Worm (Caenorhabditis elegans) whole organism, L1 larva: ENCODE results near the gene cyp-25A1.

ENCODE experiments used
- C34B4.2 ChIP-seq: sonication (generic microtip); optimal IDR thresholded peaks from 2 replicates; lab custom pipeline; 2017; ENCODE audit warnings: mild to moderate bottlenecking, missing genetic modification characterization, missing compliant biosample characterization
- Y116A8C.19 ChIP-seq: sonication (generic microtip); optimal IDR thresholded peaks from 2 replicates; lab custom pipeline; 2016; ENCODE audit warnings: missing compliant biosample characterization, missing genetic modification characterization, borderline replicate concordance
- alr-1 ChIP-seq: fragments of 200-800 bp; sonication (Bioruptor generic); optimal IDR thresholded peaks from 2 replicates; lab custom pipeline; 2018; ENCODE audit warnings: borderline replicate concordance, mild to moderate bottlenecking, missing genetic modification characterization, missing compliant biosample characterization
- aly-2 ChIP-seq: fragments of 150-350 bp; optimal IDR thresholded peaks from 2 replicates; lab custom pipeline; 2014; ENCODE audit warnings: missing biosample characterization, missing genetic modification characterization
- ama-1 ChIP-seq: fragments of 150-350 bp; optimal IDR thresholded peaks from 2 replicates; lab custom pipeline; 2014
- blmp-1 ChIP-seq: fragments of 150-350 bp; optimal IDR thresholded peaks from 2 replicates; lab custom pipeline; 2014; ENCODE audit warnings: missing biosample characterization, missing genetic modification characterization
- ceh-63 ChIP-seq: fragments of 200-800 bp; sonication (Bioruptor generic); optimal IDR thresholded peaks from 2 replicates; lab custom pipeline; 2018; ENCODE audit warnings: mild to moderate bottlenecking, missing genetic modification characterization, missing compliant biosample characterization
- ceh-82 ChIP-seq, 3 experiments: fragments of 150-350 bp in 1 of 3; sonication (generic microtip) in 2 of 3; optimal IDR thresholded peaks; 2 replicates each; lab custom pipeline; 2014 to 2017; ENCODE audit warnings: missing biosample characterization in 3 of 3, missing genetic modification characterization in 3 of 3
- ceh-88 ChIP-seq: fragments of 200-800 bp; sonication (Bioruptor generic); IDR thresholded peaks from 2 replicates; pipeline ENCODE4 v1.3.6; 2022; ENCODE audit warnings: missing genetic modification characterization, missing compliant biosample characterization
- ces-1 ChIP-seq: fragments of 150-350 bp; optimal IDR thresholded peaks from 2 replicates; lab custom pipeline; 2014; ENCODE audit warnings: missing biosample characterization, missing genetic modification reagents, missing genetic modification characterization
- dpl-1 ChIP-seq, 3 experiments: fragments of 150-350 bp in 2 of 3; sonication (generic microtip) in 1 of 3; optimal IDR thresholded peaks; 2 replicates each; lab custom pipeline; 2014 to 2017; ENCODE audit warnings: missing biosample characterization in 3 of 3, missing genetic modification characterization in 3 of 3, missing genetic modification reagents in 3 of 3
- efl-3 ChIP-seq: fragments of 200-800 bp; sonication (Bioruptor generic); optimal IDR thresholded peaks from 2 replicates; lab custom pipeline; 2018; ENCODE audit warnings: mild to moderate bottlenecking, missing genetic modification characterization, missing compliant biosample characterization
- elt-2 ChIP-seq: sonication (generic microtip); optimal IDR thresholded peaks from 2 replicates; lab custom pipeline; 2016; ENCODE audit warnings: missing genetic modification characterization, mild to moderate bottlenecking, inconsistent platforms, missing compliant biosample characterization, missing genetic modification reagents
- elt-3 ChIP-seq, 6 experiments: fragments of 150-350 bp in 1 of 6; sonication (generic microtip); optimal IDR thresholded peaks; 2 replicates each; lab custom pipeline; 2017 to 2018; ENCODE audit warnings: missing biosample characterization in 6 of 6, missing genetic modification characterization in 6 of 6, inconsistent platforms in 1 of 6
- fkh-10 ChIP-seq: sonication (generic microtip); optimal IDR thresholded peaks from 2 replicates; lab custom pipeline; 2017; ENCODE audit warnings: missing biosample characterization, missing genetic modification reagents, missing genetic modification characterization
- fos-1 ChIP-seq: fragments of 150-350 bp; optimal IDR thresholded peaks from 2 replicates; lab custom pipeline; 2014; ENCODE audit warnings: missing biosample characterization, missing genetic modification characterization
- grh-1 ChIP-seq: fragments of 200-800 bp; sonication (Bioruptor generic); IDR thresholded peaks from 2 replicates; pipeline ENCODE4 v1.3.6; 2022; ENCODE audit warnings: missing genetic modification reagents, missing genetic modification characterization, missing compliant biosample characterization
- hlh-4 ChIP-seq: sonication (generic microtip); optimal IDR thresholded peaks from 2 replicates; lab custom pipeline; 2016; ENCODE audit warnings: mild to moderate bottlenecking, missing genetic modification characterization, missing compliant biosample characterization
- hpl-2 ChIP-seq: fragments of 150-350 bp; optimal IDR thresholded peaks from 2 replicates; lab custom pipeline; 2014; ENCODE audit warnings: missing biosample characterization, missing genetic modification reagents, missing genetic modification characterization
- isw-1 ChIP-seq: fragments of 200-800 bp; sonication (Bioruptor generic); IDR thresholded peaks from 2 replicates; pipeline ENCODE4 v1.3.6; 2022; ENCODE audit warnings: missing genetic modification characterization, missing compliant biosample characterization
- jun-1 ChIP-seq: fragments of 150-350 bp; optimal IDR thresholded peaks from 2 replicates; lab custom pipeline; 2014; ENCODE audit warnings: missing biosample characterization, missing genetic modification reagents, missing genetic modification characterization
- lin-13 ChIP-seq: fragments of 150-350 bp; optimal IDR thresholded peaks from 2 replicates; lab custom pipeline; 2014; ENCODE audit warnings: missing biosample characterization, missing genetic modification reagents, missing genetic modification characterization
- lin-15B ChIP-seq: fragments of 150-350 bp; sonication (generic microtip); optimal IDR thresholded peaks from 3 replicates; lab custom pipeline; 2014; ENCODE audit warnings: missing biosample characterization, missing genetic modification characterization
- lin-39 ChIP-seq: fragments of 150-350 bp; optimal IDR thresholded peaks from 2 replicates; lab custom pipeline; 2014; ENCODE audit warnings: missing biosample characterization, missing genetic modification reagents, missing genetic modification characterization
- lir-3 ChIP-seq: sonication (generic microtip); optimal IDR thresholded peaks from 2 replicates; lab custom pipeline; 2016; ENCODE audit warnings: mild to moderate bottlenecking, missing genetic modification characterization, moderate library complexity, missing compliant biosample characterization; ENCODE audit not compliant: poor library complexity
- lsy-2 ChIP-seq, 2 experiments: fragments of 150-350 bp; optimal IDR thresholded peaks; 2 replicates each; lab custom pipeline; 2014; ENCODE audit warnings: missing biosample characterization in 2 of 2, missing genetic modification characterization in 2 of 2
- mab-9 ChIP-seq: fragments of 200-800 bp; sonication (Bioruptor generic); IDR thresholded peaks from 2 replicates; pipeline ENCODE4 v1.3.6; 2022; ENCODE audit warnings: missing genetic modification reagents, missing genetic modification characterization, missing compliant biosample characterization
- mdl-1 ChIP-seq, 2 experiments: fragments of 150-350 bp; optimal IDR thresholded peaks; 2 replicates each; lab custom pipeline; 2014 to 2017; ENCODE audit warnings: missing biosample characterization in 2 of 2, missing genetic modification characterization in 2 of 2, inconsistent platforms in 1 of 2
- mef-2 ChIP-seq: fragments of 150-350 bp; optimal IDR thresholded peaks from 2 replicates; lab custom pipeline; 2014; ENCODE audit warnings: missing biosample characterization, missing genetic modification characterization
- mep-1 ChIP-seq: fragments of 150-350 bp; optimal IDR thresholded peaks from 2 replicates; lab custom pipeline; 2014; ENCODE audit warnings: missing biosample characterization, missing genetic modification characterization
- nhr-11 ChIP-seq: fragments of 150-350 bp; optimal IDR thresholded peaks from 2 replicates; lab custom pipeline; 2014; ENCODE audit warnings: missing biosample characterization, missing genetic modification characterization
- nhr-12 ChIP-seq: sonication (generic microtip); optimal IDR thresholded peaks from 2 replicates; lab custom pipeline; 2017; ENCODE audit warnings: missing biosample characterization, missing genetic modification characterization
- nhr-19 ChIP-seq: fragments of 200-800 bp; sonication (Bioruptor generic); conservative IDR thresholded peaks from 2 replicates; pipeline ENCODE4 v1.3.6; 2022; ENCODE audit warnings: missing genetic modification characterization, missing compliant biosample characterization
- nhr-237 ChIP-seq: fragments of 150-350 bp; optimal IDR thresholded peaks from 2 replicates; lab custom pipeline; 2014; ENCODE audit warnings: missing biosample characterization, missing genetic modification characterization
- nhr-47 ChIP-seq: sonication (generic microtip); optimal IDR thresholded peaks from 2 replicates; lab custom pipeline; 2016; ENCODE audit warnings: mild to moderate bottlenecking, missing genetic modification characterization, moderate library complexity, missing compliant biosample characterization
- nhr-71 ChIP-seq: sonication (generic microtip); optimal IDR thresholded peaks from 2 replicates; lab custom pipeline; 2016; ENCODE audit warnings: mild to moderate bottlenecking, missing genetic modification characterization, moderate library complexity, missing compliant biosample characterization
- nhr-76 ChIP-seq: sonication (generic microtip); optimal IDR thresholded peaks from 2 replicates; lab custom pipeline; 2017; ENCODE audit warnings: missing biosample characterization, missing genetic modification characterization
- nhr-77 ChIP-seq: fragments of 150-350 bp; optimal IDR thresholded peaks from 2 replicates; lab custom pipeline; 2014; ENCODE audit warnings: missing biosample characterization, missing genetic modification characterization
- nhr-84 ChIP-seq: sonication (generic microtip); optimal IDR thresholded peaks from 2 replicates; lab custom pipeline; 2017; ENCODE audit warnings: missing biosample characterization, missing genetic modification characterization
- nhr-85 ChIP-seq: sonication (generic microtip); peaks from one replicate; lab custom pipeline; 2016; ENCODE audit warnings: missing genetic modification characterization, inconsistent platforms, missing compliant biosample characterization
- pag-3 ChIP-seq: sonication (generic microtip); optimal IDR thresholded peaks from 2 replicates; lab custom pipeline; 2017; ENCODE audit warnings: missing genetic modification characterization, mild to moderate bottlenecking, missing compliant biosample characterization, antibody characterized with exemption, borderline replicate concordance; ENCODE audit not compliant: insufficient read depth
- pqm-1 ChIP-seq: sonication (generic microtip); optimal IDR thresholded peaks from 3 replicates; lab custom pipeline; 2017; ENCODE audit warnings: missing biosample characterization, missing genetic modification characterization
- rnt-1 ChIP-seq: sonication (generic microtip); optimal IDR thresholded peaks from 2 replicates; lab custom pipeline; 2016; ENCODE audit warnings: mild to moderate bottlenecking, missing genetic modification characterization, moderate library complexity, missing compliant biosample characterization
- skn-1 ChIP-seq: fragments of 150-350 bp; optimal IDR thresholded peaks from 2 replicates; lab custom pipeline; 2014; ENCODE audit warnings: missing biosample characterization, missing genetic modification characterization
- sup-37 ChIP-seq: fragments of 200-800 bp; sonication (Bioruptor generic); optimal IDR thresholded peaks from 2 replicates; lab custom pipeline; 2018; ENCODE audit warnings: mild to moderate bottlenecking, missing genetic modification characterization, missing compliant biosample characterization
- swsn-7 ChIP-seq: sonication (generic microtip); optimal IDR thresholded peaks from 2 replicates; lab custom pipeline; 2016; ENCODE audit warnings: missing genetic modification characterization, missing compliant biosample characterization
- tbx-2 ChIP-seq: sonication (generic microtip); optimal IDR thresholded peaks from 2 replicates; lab custom pipeline; 2016; ENCODE audit warnings: missing genetic modification characterization, missing compliant biosample characterization
- tlp-1 ChIP-seq: fragments of 150-350 bp; optimal IDR thresholded peaks from 2 replicates; lab custom pipeline; 2014; ENCODE audit warnings: missing biosample characterization, missing genetic modification characterization
- unc-30 ChIP-seq: sonication (generic microtip); optimal IDR thresholded peaks from 2 replicates; lab custom pipeline; 2017; ENCODE audit warnings: missing biosample characterization, missing genetic modification characterization
- unc-62 ChIP-seq: fragments of 150-350 bp; optimal IDR thresholded peaks from 2 replicates; lab custom pipeline; 2014; ENCODE audit warnings: missing biosample characterization, missing genetic modification reagents, missing genetic modification characterization
- vab-15 ChIP-seq: sonication (generic microtip); optimal IDR thresholded peaks from 2 replicates; lab custom pipeline; 2017; ENCODE audit warnings: missing genotype, mild to moderate bottlenecking, missing genetic modification characterization, missing compliant biosample characterization
- zag-1 ChIP-seq: fragments of 150-350 bp; optimal IDR thresholded peaks from 2 replicates; lab custom pipeline; 2014; ENCODE audit warnings: missing biosample characterization, missing genetic modification characterization
- zip-4 ChIP-seq: fragments of 200-800 bp; sonication (Bioruptor generic); optimal IDR thresholded peaks from 2 replicates; lab custom pipeline; 2018; ENCODE audit warnings: mild to moderate bottlenecking, missing genetic modification characterization, moderate library complexity, missing compliant biosample characterization
- ztf-11 ChIP-seq, 2 experiments: sonication (generic microtip); optimal IDR thresholded peaks; 2 replicates each; lab custom pipeline; 2016 to 2017; ENCODE audit warnings: missing genetic modification characterization in 2 of 2, missing biosample characterization in 1 of 2, missing compliant biosample characterization in 1 of 2

Gene cyp-25A1

ce11 chrIII:3875608-3876007 lies 43.2 kb downstream of the cyp-25A1 start:
- TF ChIP-seq ama-1 (lab: Kevin White, UChicago) (no peak), lsy-2 (tag; optimal IDR thresholded peaks at IDR 0.05; lab: Kevin White, UChicago) (no peak), fos-1 (tag; lab: Kevin White, UChicago) (no peak), ztf-11 (tag; optimal IDR thresholded peaks at IDR 0.05; lab: Kevin White, UChicago) (no peak), nhr-12 (tag; lab: Kevin White, UChicago) (no peak), C34B4.2 (tag; lab: Kevin White, UChicago) (no peak), zip-4 (GFP tag; lab: Kevin White, UChicago) (no peak), nhr-84 (tag; lab: Kevin White, UChicago) (no peak), lin-39 (tag; lab: Kevin White, UChicago) (no peak), lin-13 (no peak), sup-37 (GFP tag; lab: Kevin White, UChicago) (no peak), lir-3 (tag; lab: Kevin White, UChicago) (no peak), isw-1 (GFP tag; lab: Robert Waterston, UW) (no peak), vab-15 (tag; lab: Kevin White, UChicago) (no peak), tlp-1 (tag; lab: Kevin White, UChicago) (no peak), skn-1 (tag; lab: Kevin White, UChicago) (no peak), hpl-2 (no peak), mef-2 (tag; lab: Kevin White, UChicago) (no peak), blmp-1 (peak; percentile 75), efl-3 (GFP tag; lab: Kevin White, UChicago) (no peak), ceh-63 (GFP tag; lab: Kevin White, UChicago) (no peak), pqm-1 (no peak), nhr-237 (no peak), hlh-4 (no peak), unc-30 (tag; lab: Kevin White, UChicago) (no peak), nhr-71 (tag; lab: Kevin White, UChicago) (peak; percentile 70), zag-1 (no peak), rnt-1 (tag; lab: Kevin White, UChicago) (no peak), nhr-85 (tag; lab: Kevin White, UChicago) (peak; percentile 90), nhr-19 (GFP tag; lab: Robert Waterston, UW) (peak; percentile 69), dpl-1 (GFP tag; optimal IDR thresholded peaks at IDR 0.05; lab: Kevin White, UChicago) (peak in 1 of 3 experiments; percentile 21), ceh-88 (GFP tag; lab: Robert Waterston, UW) (no peak), mep-1 (peak; percentile 61), aly-2 (tag; lab: Kevin White, UChicago) (no peak), elt-3 (tag; optimal IDR thresholded peaks at IDR 0.05; lab: Kevin White, UChicago) (peak in 2 of 6 experiments; percentile 48 to 94), mab-9 (GFP tag; lab: Robert Waterston, UW) (no peak), Y116A8C.19 (tag; lab: Kevin White, UChicago) (no peak), mdl-1 (tag; optimal IDR thresholded peaks at IDR 0.05; lab: Kevin White, UChicago) (peak in 1 of 2 experiments; percentile 68), lin-15B (tag; lab: Kevin White, UChicago) (no peak), grh-1 (GFP tag; lab: Robert Waterston, UW) (no peak), nhr-76 (tag; lab: Kevin White, UChicago) (no peak), nhr-11 (tag; lab: Kevin White, UChicago) (no peak), ceh-82 (tag; optimal IDR thresholded peaks at IDR 0.05; lab: Kevin White, UChicago) (no peak), unc-62 (GFP tag; lab: Kevin White, UChicago) (no peak), ces-1 (no peak), fkh-10 (GFP tag; lab: Kevin White, UChicago) (no peak), swsn-7 (tag; lab: Kevin White, UChicago) (no peak), nhr-47 (tag; lab: Kevin White, UChicago) (peak; percentile 24), tbx-2 (tag; lab: Kevin White, UChicago) (peak; percentile 56), elt-2 (tag; lab: Kevin White, UChicago) (peak; percentile 44), alr-1 (tag; lab: Kevin White, UChicago) (no peak), nhr-77 (tag; lab: Kevin White, UChicago) (no peak), pag-3 (tag; lab: Kevin White, UChicago) (no peak), jun-1 (tag; lab: Kevin White, UChicago) (no peak)
